Fruit fly (Drosophila melanogaster) whole organism, embryonic: ENCODE results near the gene CG42674.

ENCODE experiments used
- Bdp1 ChIP-seq: fragments of 200-800 bp; sonication (Bioruptor generic); optimal IDR thresholded peaks from 3 replicates; lab custom pipeline; 2016; ENCODE audit warnings: missing biosample characterization, missing genetic modification characterization
- CG10366 ChIP-seq: fragments of 200-800 bp; sonication (Bioruptor generic); IDR thresholded peaks from 2 replicates; pipeline ENCODE4 v1.3.6; 2022; ENCODE audit warnings: missing biosample characterization, missing genetic modification characterization
- CG11504 ChIP-seq: fragments of 200-800 bp; sonication (Bioruptor generic); optimal IDR thresholded peaks from 3 replicates; lab custom pipeline; 2019; ENCODE audit warnings: missing biosample characterization, mild to moderate bottlenecking, missing genetic modification characterization, moderate library complexity
- CG11560 ChIP-seq: fragments of 200-800 bp; sonication (Bioruptor generic); IDR thresholded peaks from 3 replicates; pipeline ENCODE4 v1.3.6; 2022; ENCODE audit warnings: missing biosample characterization, missing genetic modification characterization
- CG12104 ChIP-seq: fragments of 200-800 bp; sonication (Bioruptor generic); optimal IDR thresholded peaks from 3 replicates; lab custom pipeline; 2016; ENCODE audit warnings: missing biosample characterization, missing genetic modification characterization
- CG14441 ChIP-seq: fragments of 200-800 bp; sonication (Bioruptor generic); IDR thresholded peaks from 2 replicates; pipeline ENCODE4 v1.3.6; 2022; ENCODE audit warnings: missing biosample characterization, missing genetic modification characterization
- CG14667 ChIP-seq: fragments of 200-800 bp; sonication (Bioruptor generic); IDR thresholded peaks from 2 replicates; pipeline ENCODE4 v1.3.6; 2022; ENCODE audit warnings: missing biosample characterization, missing genetic modification characterization
- CG1603 ChIP-seq: fragments of 200-800 bp; sonication (Bioruptor generic); optimal IDR thresholded peaks from 2 replicates; lab custom pipeline; 2019; ENCODE audit warnings: missing biosample characterization, mild to moderate bottlenecking, missing genetic modification characterization, moderate library complexity
- CG17186 ChIP-seq: fragments of 200-800 bp; sonication (Bioruptor generic); optimal IDR thresholded peaks from 3 replicates; lab custom pipeline; 2017; ENCODE audit warnings: missing biosample characterization, missing genetic modification reagents, missing genetic modification characterization
- CG17328 ChIP-seq: fragments of 200-800 bp; sonication (Bioruptor generic); IDR thresholded peaks from 2 replicates; pipeline ENCODE4 v1.3.6; 2022; ENCODE audit warnings: missing biosample characterization, missing genetic modification characterization
- CG17568 ChIP-seq: fragments of 200-800 bp; sonication (Bioruptor generic); optimal IDR thresholded peaks from 2 replicates; lab custom pipeline; 2018; ENCODE audit warnings: missing biosample characterization, mild to moderate bottlenecking, missing genetic modification characterization, moderate library complexity
- CG18476 ChIP-seq: fragments of 200-800 bp; sonication (Bioruptor generic); optimal IDR thresholded peaks from 2 replicates; lab custom pipeline; 2016; ENCODE audit warnings: missing biosample characterization, mild to moderate bottlenecking, missing genetic modification characterization
- CG2202 ChIP-seq: fragments of 200-800 bp; sonication (Bioruptor generic); optimal IDR thresholded peaks from 2 replicates; lab custom pipeline; 2018; ENCODE audit warnings: missing biosample characterization, mild to moderate bottlenecking, missing genetic modification characterization
- CG33557 ChIP-seq: fragments of 200-800 bp; sonication (Bioruptor generic); optimal IDR thresholded peaks from 2 replicates; lab custom pipeline; 2019; ENCODE audit warnings: missing biosample characterization, mild to moderate bottlenecking, missing genetic modification characterization, moderate library complexity
- CG34376 ChIP-seq: fragments of 200-800 bp; sonication (Bioruptor generic); optimal IDR thresholded peaks from 2 replicates; lab custom pipeline; 2018; ENCODE audit warnings: missing biosample characterization, mild to moderate bottlenecking, missing genetic modification characterization
- CG3726 ChIP-seq: fragments of 200-800 bp; sonication (Bioruptor generic); IDR thresholded peaks from 3 replicates; pipeline ENCODE4, ENCODE4 v1.3.6; 2022; ENCODE audit warnings: missing biosample characterization, missing genetic modification characterization
- CG5180 ChIP-seq: fragments of 200-800 bp; sonication (Bioruptor generic); optimal IDR thresholded peaks from 3 replicates; lab custom pipeline; 2017; ENCODE audit warnings: missing biosample characterization, missing genetic modification characterization, mild to moderate bottlenecking, moderate library complexity, missing genetic modification reagents
- CG6254 ChIP-seq: fragments of 200-800 bp; sonication (Bioruptor generic); optimal IDR thresholded peaks from 3 replicates; lab custom pipeline; 2017; ENCODE audit warnings: mild to moderate bottlenecking, missing biosample characterization, missing genetic modification reagents, missing genetic modification characterization
- CG7271 ChIP-seq: fragments of 200-800 bp; sonication (Bioruptor generic); optimal IDR thresholded peaks from 2 replicates; lab custom pipeline; 2018; ENCODE audit warnings: missing biosample characterization, mild to moderate bottlenecking, missing genetic modification characterization, moderate library complexity
- CG7556 ChIP-seq: fragments of 200-800 bp; sonication (Bioruptor generic); optimal IDR thresholded peaks from 2 replicates; lab custom pipeline; 2017; ENCODE audit warnings: missing biosample characterization, mild to moderate bottlenecking, missing genetic modification characterization
- CG7839 ChIP-seq: fragments of 200-800 bp; sonication (Bioruptor generic); optimal IDR thresholded peaks from 3 replicates; lab custom pipeline; 2018; ENCODE audit warnings: missing biosample characterization, mild to moderate bottlenecking, missing genetic modification characterization, moderate library complexity
- CG9876 ChIP-seq: fragments of 200-800 bp; sonication (Bioruptor generic); optimal IDR thresholded peaks from 2 replicates; lab custom pipeline; 2016; ENCODE audit warnings: missing biosample characterization, missing genetic modification characterization
- CrebB ChIP-seq: fragments of 200-800 bp; sonication (Bioruptor generic); optimal IDR thresholded peaks from 3 replicates; lab custom pipeline; 2018; ENCODE audit warnings: missing biosample characterization, mild to moderate bottlenecking, missing genetic modification characterization
- Eip74EF ChIP-seq, 2 experiments: fragments of 200-800 bp in 1 of 2; fragments of >200 bp in 1 of 2; sonication (Bioruptor generic) in 1 of 2; optimal IDR thresholded peaks; 2 replicates each; lab custom pipeline; 2017 to 2019; ENCODE audit warnings: missing biosample characterization in 2 of 2, missing genetic modification characterization in 2 of 2, mild to moderate bottlenecking in 1 of 2, moderate library complexity in 1 of 2
- HmgD ChIP-seq: fragments of 200-800 bp; sonication (Bioruptor generic); optimal IDR thresholded peaks from 3 replicates; lab custom pipeline; 2016; ENCODE audit warnings: missing biosample characterization, missing genetic modification characterization
- NC2α ChIP-seq: fragments of 200-800 bp; sonication (Bioruptor generic); optimal IDR thresholded peaks from 2 replicates; lab custom pipeline; 2016; ENCODE audit warnings: missing biosample characterization, missing genetic modification characterization
- Poxn ChIP-seq: fragments of 200-800 bp; sonication (Bioruptor generic); IDR thresholded peaks from 2 replicates; pipeline ENCODE4 v1.3.6; 2022; ENCODE audit warnings: missing biosample characterization, missing genetic modification characterization
- Ravus ChIP-seq: fragments of 200-800 bp; sonication (Bioruptor generic); IDR thresholded peaks from 2 replicates; pipeline ENCODE4 v1.3.6; 2022; ENCODE audit warnings: missing biosample characterization, missing genetic modification characterization
- Rx ChIP-seq: fragments of 200-800 bp; sonication (Bioruptor generic); IDR thresholded peaks from 2 replicates; pipeline ENCODE4 v1.3.6; 2022; ENCODE audit warnings: missing biosample characterization, missing genetic modification characterization
- Spps ChIP-seq: fragments of 200-800 bp; sonication (Bioruptor generic); optimal IDR thresholded peaks from 2 replicates; lab custom pipeline; 2018; ENCODE audit warnings: missing biosample characterization, mild to moderate bottlenecking, missing genetic modification characterization
- Vsx1 ChIP-seq: fragments of 200-800 bp; sonication (Bioruptor generic); optimal IDR thresholded peaks from 2 replicates; lab custom pipeline; 2017; ENCODE audit warnings: missing biosample characterization, mild to moderate bottlenecking, missing genetic modification characterization, missing genetic modification reagents
- al ChIP-seq: fragments of 200-800 bp; sonication (Bioruptor generic); IDR thresholded peaks from 2 replicates; pipeline ENCODE4 v1.3.6; 2022; ENCODE audit warnings: missing biosample characterization, missing genetic modification characterization
- bbx ChIP-seq: fragments of 200-800 bp; sonication (Bioruptor generic); IDR thresholded peaks from 2 replicates; pipeline ENCODE4 v1.3.6; 2022; ENCODE audit warnings: missing biosample characterization, missing genetic modification characterization; ENCODE audit not compliant: partially characterized antibody
- bsh ChIP-seq, 2 experiments: fragments of 200-800 bp; sonication (Bioruptor generic); optimal IDR thresholded peaks; 2 replicates each; lab custom pipeline; 2017 to 2018; ENCODE audit warnings: mild to moderate bottlenecking in 2 of 2, missing biosample characterization in 2 of 2, missing genetic modification characterization in 2 of 2, moderate library complexity in 1 of 2
- crc ChIP-seq: fragments of 200-800 bp; sonication (Bioruptor generic); optimal IDR thresholded peaks from 2 replicates; lab custom pipeline; 2016; ENCODE audit warnings: missing biosample characterization, missing genetic modification characterization
- dmrt99B ChIP-seq: fragments of 200-800 bp; sonication (Bioruptor generic); optimal IDR thresholded peaks from 2 replicates; lab custom pipeline; 2018; ENCODE audit warnings: missing biosample characterization, mild to moderate bottlenecking, missing genetic modification characterization, moderate library complexity
- dysf ChIP-seq: fragments of 200-800 bp; sonication (Bioruptor generic); IDR thresholded peaks from 3 replicates; pipeline ENCODE4 v1.3.6; 2022; ENCODE audit warnings: missing biosample characterization, missing genetic modification characterization
- jing ChIP-seq: fragments of 200-800 bp; sonication (Bioruptor generic); optimal IDR thresholded peaks from 2 replicates; lab custom pipeline; 2018; ENCODE audit warnings: missing biosample characterization, mild to moderate bottlenecking, missing genetic modification characterization
- jumu ChIP-seq: fragments of 200-800 bp; sonication (Bioruptor generic); optimal IDR thresholded peaks from 3 replicates; lab custom pipeline; 2016; ENCODE audit warnings: missing biosample characterization, missing genetic modification characterization
- nau ChIP-seq: fragments of 200-800 bp; sonication (Bioruptor generic); optimal IDR thresholded peaks from 3 replicates; lab custom pipeline; 2017; ENCODE audit warnings: missing biosample characterization, mild to moderate bottlenecking, missing genetic modification characterization, missing genetic modification reagents
- nerfin-1 ChIP-seq: fragments of 200-800 bp; sonication (Bioruptor generic); optimal IDR thresholded peaks from 3 replicates; lab custom pipeline; 2019; ENCODE audit warnings: missing biosample characterization, mild to moderate bottlenecking, missing genetic modification characterization, moderate library complexity
- psq ChIP-seq: fragments of 200-800 bp; sonication (Bioruptor generic); optimal IDR thresholded peaks from 2 replicates; lab custom pipeline; 2017; ENCODE audit warnings: missing biosample characterization, missing genetic modification characterization
- seq ChIP-seq: fragments of 200-800 bp; sonication (Bioruptor generic); IDR thresholded peaks from 2 replicates; pipeline ENCODE4 v1.3.6; 2022; ENCODE audit warnings: missing biosample characterization, missing genetic modification characterization
- shn ChIP-seq: fragments of 200-800 bp; sonication (Bioruptor generic); optimal IDR thresholded peaks from 3 replicates; lab custom pipeline; 2016; ENCODE audit warnings: missing biosample characterization, missing genetic modification characterization
- slou ChIP-seq: fragments of 200-800 bp; sonication (Bioruptor generic); optimal IDR thresholded peaks from 3 replicates; lab custom pipeline; 2016; ENCODE audit warnings: missing biosample characterization, missing genetic modification characterization
- sqz ChIP-seq: fragments of 200-800 bp; sonication (Bioruptor generic); optimal IDR thresholded peaks from 3 replicates; lab custom pipeline; 2018; ENCODE audit warnings: missing biosample characterization, mild to moderate bottlenecking, missing genetic modification characterization
- ssp ChIP-seq: fragments of 200-800 bp; sonication (Bioruptor generic); IDR thresholded peaks from 2 replicates; pipeline ENCODE4 v1.3.6; 2022; ENCODE audit warnings: missing biosample characterization, missing genetic modification characterization
- tgo ChIP-seq: fragments of 200-800 bp; sonication (Bioruptor generic); IDR thresholded peaks from 3 replicates; pipeline ENCODE4 v1.3.6; 2022; ENCODE audit warnings: missing biosample characterization, missing genetic modification characterization
- tio ChIP-seq: fragments of 200-800 bp; sonication (Bioruptor generic); optimal IDR thresholded peaks from 2 replicates; lab custom pipeline; 2017; ENCODE audit warnings: missing biosample characterization, missing genetic modification characterization, inconsistent platforms
- wor ChIP-seq: fragments of 200-800 bp; sonication (Bioruptor generic); IDR thresholded peaks from 2 replicates; pipeline ENCODE4 v1.3.6; 2022; ENCODE audit warnings: missing biosample characterization, missing genetic modification characterization
- zf30C ChIP-seq: fragments of 200-800 bp; sonication (Bioruptor generic); optimal IDR thresholded peaks from 3 replicates; lab custom pipeline; 2018; ENCODE audit warnings: missing biosample characterization, mild to moderate bottlenecking, missing genetic modification characterization

The CG42674 gene

DNA sequence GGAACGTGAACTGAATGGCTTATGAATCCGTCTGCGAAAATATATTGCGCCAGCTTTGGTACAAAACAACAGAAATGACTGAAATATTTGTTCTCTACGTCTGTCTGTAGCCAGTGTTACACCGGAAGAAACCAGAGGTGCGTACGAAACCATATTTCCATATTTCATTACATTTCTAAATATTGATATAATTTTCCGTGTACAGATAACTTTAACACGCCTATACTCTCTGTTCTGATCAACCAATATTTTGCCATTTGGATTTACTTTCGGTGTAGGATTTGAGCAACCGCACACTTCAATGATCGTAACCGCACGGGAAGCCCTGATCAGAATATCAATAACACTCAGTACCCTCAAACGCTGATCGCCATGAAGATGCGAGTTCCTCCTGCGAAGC is 3.4 kb downstream of the CG42674 start (continued):
- TF ChIP-seq CG6254 (GFP tag; lab: Kevin White, UChicago) (no peak), psq (GFP tag; lab: Kevin White, UChicago) (no peak), CG2202 (tag; lab: Kevin White, UChicago) (no peak), NC2α (GFP tag; lab: Kevin White, UChicago) (no peak), CG10366 (GFP tag; lab: Robert Waterston, UW) (peak; percentile 50; the same call in 1 of the 2 replicates), Poxn (GFP tag; lab: Robert Waterston, UW) (no peak), dmrt99B (tag; lab: Kevin White, UChicago) (peak; percentile 15), sqz (GFP tag; lab: Kevin White, UChicago) (no peak), dysf (GFP tag; lab: Robert Waterston, UW) (peak; percentile 58), HmgD (GFP tag; lab: Kevin White, UChicago) (no peak), CG14441 (GFP tag; lab: Robert Waterston, UW) (peak; percentile 64), CG11504 (tag; lab: Kevin White, UChicago) (peak; percentile 58), Bdp1 (no peak), bsh (GFP tag; optimal IDR thresholded peaks at IDR 0.05; lab: Kevin White, UChicago) (peak; percentile 41 to 55), nerfin-1 (no peak), CG7556 (GFP tag; lab: Kevin White, UChicago) (no peak), Vsx1 (GFP tag; lab: Kevin White, UChicago) (peak; percentile 10), CrebB (tag; lab: Kevin White, UChicago) (no peak), Ravus (GFP tag; lab: Robert Waterston, UW) (no peak), zf30C (no peak), Spps (tag; lab: Kevin White, UChicago) (no peak), ssp (GFP tag; lab: Robert Waterston, UW) (no peak), jing (GFP tag; lab: Kevin White, UChicago) (no peak), CG17568 (no peak), tgo (GFP tag; lab: Robert Waterston, UW) (peak; percentile 59; the same call in 2 of the 3 replicates), al (GFP tag; lab: Robert Waterston, UW) (peak; percentile 49; the same call in 1 of the 2 replicates), CG7839 (peak; percentile 55), tio (GFP tag; lab: Kevin White, UChicago) (peak; percentile 37), CG11560 (tag; lab: Robert Waterston, UW) (no peak), Rx (no peak), nau (GFP tag; lab: Kevin White, UChicago) (no peak), CG5180 (GFP tag; lab: Kevin White, UChicago) (no peak), jumu (GFP tag; lab: Kevin White, UChicago) (peak; percentile 21), CG33557 (GFP tag; lab: Kevin White, UChicago) (no peak), CG9876 (no peak), CG12104 (GFP tag; lab: Kevin White, UChicago) (no peak), wor (GFP tag; lab: Robert Waterston, UW) (no peak), CG3726 (GFP tag; lab: Robert Waterston, UW) (no peak), shn (GFP tag; lab: Kevin White, UChicago) (no peak), seq (GFP tag; lab: Robert Waterston, UW) (peak; percentile 15; the same call in 1 of the 2 replicates), bbx (no peak), CG17328 (GFP tag; lab: Robert Waterston, UW) (peak; percentile 22; the same call in 1 of the 2 replicates), CG17186 (no peak), CG1603 (tag; lab: Kevin White, UChicago) (peak; percentile 60), slou (GFP tag; lab: Kevin White, UChicago) (no peak), CG7271 (tag; lab: Kevin White, UChicago) (no peak), CG18476 (peak; percentile 17), Eip74EF (GFP tag; optimal IDR thresholded peaks at IDR 0.05; lab: Kevin White, UChicago) (no peak), crc (GFP tag; lab: Kevin White, UChicago) (no peak), CG14667 (GFP tag; lab: Robert Waterston, UW) (0 out of 2 replicates have a peak, but pooled peaks have one; percentile 22), CG34376 (GFP tag; lab: Kevin White, UChicago) (no peak)
